Fruit fly (Drosophila melanogaster): Measurements from ENCODE around the gene CG13014.

CG13014 gene

dm6 chrX:16559514-16560510 lies 27.9 kb upstream of the CG13014 start, which contains the start of gene Pp2B-14D:
Pp2B-14D (minus strand) TSS chrX:16560016.
- TF ChIP-seq Pif1A (GFP tag; optimal IDR thresholded peaks at IDR 0.05) (peak; percentile 16), Pif1B (GFP tag; optimal IDR thresholded peaks at IDR 0.05) (peak; percentile 9), D1 (tag; optimal IDR thresholded peaks at IDR 0.05) (peak; percentile 12), CG13204 (GFP tag; optimal IDR thresholded peaks at IDR 0.05) (peak; percentile 61), CG9948 (tag; optimal IDR thresholded peaks at IDR 0.05) (no peak), EcR (GFP tag; optimal IDR thresholded peaks at IDR 0.05) (peak; percentile 10), CG15710 (tag; optimal IDR thresholded peaks at IDR 0.05) (peak; percentile 3), CG4496 (GFP tag; IDR thresholded peaks at IDR 0.05) (peak; percentile 59; the same call in 1 of the 3 replicates), CG8159 (tag; optimal IDR thresholded peaks at IDR 0.05) (no peak)

DNA sequence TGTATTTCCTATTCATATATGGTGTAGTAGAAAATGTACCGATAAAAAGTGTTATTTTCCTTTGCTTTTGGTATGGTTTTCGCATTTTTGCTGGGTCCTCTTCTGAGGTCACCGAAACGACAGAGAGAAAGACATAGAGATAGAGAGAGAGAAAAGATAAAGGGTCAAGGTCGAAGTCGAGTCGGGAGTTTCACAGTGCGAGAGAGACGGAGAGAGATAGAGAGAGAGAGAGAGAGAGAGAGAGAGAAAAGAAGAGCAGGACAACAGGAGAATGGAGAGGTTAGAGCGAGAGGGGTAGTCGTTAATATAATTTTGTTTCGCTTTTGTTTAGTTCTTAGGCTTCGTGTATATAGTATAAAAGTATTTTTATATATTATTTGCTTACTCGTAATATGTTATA lies 25.4 kb upstream of the CG13014 start:
- no peak for TF ChIP-seq CG14655 (GFP tag; optimal IDR thresholded peaks at IDR 0.05)
- peak; percentile 61 for TF ChIP-seq EcR (GFP tag; optimal IDR thresholded peaks at IDR 0.05)

DNA sequence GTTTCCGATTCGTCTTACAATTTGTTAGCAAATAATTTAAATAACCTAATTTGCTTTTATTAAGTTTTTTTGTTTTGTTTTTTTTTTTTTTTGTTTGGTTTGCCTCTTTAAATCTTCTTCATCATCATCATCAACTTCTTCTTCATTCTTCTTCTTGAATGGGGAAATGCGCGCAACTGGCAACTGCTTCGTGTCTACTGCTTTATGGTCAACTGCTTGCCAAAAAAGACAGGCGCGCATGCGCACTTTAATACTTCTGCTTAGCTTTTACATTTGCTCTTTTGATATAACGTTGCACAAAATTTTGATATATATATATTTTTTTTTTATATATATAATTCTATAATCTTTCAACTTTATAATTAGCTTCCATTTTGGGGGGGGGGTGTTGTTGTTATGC lies 22.3 kb upstream of the CG13014 start:
- no peak for TF ChIP-seq CG13204 (GFP tag; optimal IDR thresholded peaks at IDR 0.05)
- TF ChIP-seq rn (GFP tag; IDR thresholded peaks at IDR 0.05), result no peak
- TF ChIP-seq Pif1A (GFP tag; optimal IDR thresholded peaks at IDR 0.05), result no peak
- TF ChIP-seq EcR (GFP tag; optimal IDR thresholded peaks at IDR 0.05), result no peak
- TF ChIP-seq fd96Ca (GFP tag; IDR thresholded peaks at IDR 0.05), result no peak
- no peak for TF ChIP-seq CG12605 (GFP tag; IDR thresholded peaks at IDR 0.05)
- no peak for TF ChIP-seq D1 (tag; optimal IDR thresholded peaks at IDR 0.05)

DNA sequence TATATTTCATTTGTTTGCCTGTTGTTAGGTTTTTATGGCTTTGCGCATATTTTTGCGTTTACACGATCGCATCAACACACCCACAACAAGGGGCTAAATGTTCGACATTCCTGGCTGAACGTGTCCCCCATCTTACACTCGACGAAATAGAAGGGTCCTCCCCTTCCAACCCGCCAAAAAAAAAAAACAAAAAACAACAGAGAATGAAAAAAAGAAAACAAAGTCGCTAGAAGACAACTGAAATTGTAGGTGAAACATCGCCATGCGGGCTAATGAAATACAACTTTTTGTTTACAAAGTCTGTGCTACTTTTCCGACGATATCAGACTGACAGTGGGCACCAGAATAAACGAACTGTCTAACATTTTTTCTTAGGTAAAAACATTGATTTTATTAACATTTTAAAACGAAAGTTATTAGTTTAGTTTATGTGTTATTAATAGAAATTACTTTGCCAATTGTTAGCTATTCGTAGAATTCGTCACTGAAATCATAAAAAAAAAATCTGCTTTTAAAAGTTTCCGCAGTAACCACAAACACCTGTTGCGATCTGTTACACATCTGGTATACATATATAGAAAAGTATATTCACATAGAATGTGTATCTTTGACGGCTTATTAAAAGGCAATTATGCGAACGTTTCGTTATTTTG lies 17.0 kb upstream of the CG13014 start:
- TF ChIP-seq CG32121 (GFP tag; IDR thresholded peaks at IDR 0.05) (peak; percentile 58), CG12605 (GFP tag; IDR thresholded peaks at IDR 0.05) (no peak), Ets98B (GFP tag; IDR thresholded peaks at IDR 0.05) (peak; percentile 42; the same call in 1 of the 2 replicates), CG4496 (GFP tag; IDR thresholded peaks at IDR 0.05) (peak; percentile 68; the same call in 2 of the 3 replicates)

dm6 chrX:16573659-16574058 lies 14.0 kb upstream of the CG13014 start:
- TF ChIP-seq CG10348 (GFP tag; IDR thresholded peaks at IDR 0.05), result no peak
- 0 out of 3 replicates have a peak, but pooled peaks have one; percentile 32 for TF ChIP-seq fd96Ca (GFP tag; IDR thresholded peaks at IDR 0.05)
- peak; percentile 39 for TF ChIP-seq gl (tag; optimal IDR thresholded peaks at IDR 0.05)
- peak; percentile 51 for TF ChIP-seq Pif1A (GFP tag; optimal IDR thresholded peaks at IDR 0.05)
- no peak for TF ChIP-seq D1 (tag; optimal IDR thresholded peaks at IDR 0.05)
- peak; percentile 11 for TF ChIP-seq CG34367 (tag; optimal IDR thresholded peaks at IDR 0.05)
- TF ChIP-seq CG8159 (tag; optimal IDR thresholded peaks at IDR 0.05), result peak; percentile 2
- peak; percentile 33 for TF ChIP-seq CG13204 (GFP tag; optimal IDR thresholded peaks at IDR 0.05)
- TF ChIP-seq Pif1B (GFP tag; optimal IDR thresholded peaks at IDR 0.05), result peak; percentile 7
- TF ChIP-seq CG9948 (tag; optimal IDR thresholded peaks at IDR 0.05), result no peak

dm6 chrX:16574114-16574513 lies 13.6 kb upstream of the CG13014 start:
- TF ChIP-seq Ets98B (GFP tag; IDR thresholded peaks at IDR 0.05), result no peak
- no peak for TF ChIP-seq CG10348 (GFP tag; IDR thresholded peaks at IDR 0.05)

DNA sequence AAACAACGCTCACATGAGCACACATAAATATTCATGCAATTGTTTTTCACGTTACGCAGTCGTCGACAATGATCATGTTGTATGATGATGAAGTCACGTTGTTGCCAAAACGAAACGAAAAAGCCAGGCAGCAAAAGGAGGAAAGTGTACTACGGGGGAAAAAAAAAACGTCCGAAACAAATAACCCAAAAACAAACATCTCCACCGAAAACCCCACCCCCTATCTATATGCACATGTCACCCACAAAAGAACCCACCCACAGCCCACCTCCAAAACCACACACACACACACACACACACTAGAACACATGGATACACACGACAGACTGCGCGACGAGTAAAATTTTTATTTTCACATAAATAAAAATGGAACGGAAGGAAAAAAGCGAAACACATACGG lies 12.6 kb upstream of the CG13014 start:
- no peak for TF ChIP-seq CG9948 (tag; optimal IDR thresholded peaks at IDR 0.05)
- TF ChIP-seq CG32121 (GFP tag; IDR thresholded peaks at IDR 0.05), result 0 out of 2 replicates have a peak, but pooled peaks have one; percentile 12

DNA sequence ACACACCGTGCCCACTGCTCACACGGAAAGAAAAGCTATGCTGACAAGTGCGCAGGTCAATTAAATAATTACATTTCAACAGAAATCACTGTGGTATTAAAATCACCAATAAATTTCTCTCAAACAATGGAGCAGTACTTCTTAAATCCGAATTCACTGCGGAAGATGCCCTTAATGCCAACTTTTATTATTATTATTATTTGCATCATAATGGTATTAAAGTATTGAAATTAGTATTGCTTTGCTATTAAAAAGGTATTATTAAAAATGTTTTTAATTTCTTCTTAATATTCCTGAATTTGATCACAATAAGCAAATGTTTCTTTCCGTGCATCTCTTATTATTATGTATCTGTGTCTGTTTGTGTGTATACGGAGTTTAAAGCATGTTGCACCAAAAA lies 7.7 kb upstream of the CG13014 start:
- peak; percentile 26 for TF ChIP-seq CG15710 (tag; optimal IDR thresholded peaks at IDR 0.05)
- no peak for TF ChIP-seq CG10348 (GFP tag; IDR thresholded peaks at IDR 0.05)
- peak; percentile 11 for TF ChIP-seq CG17806 (tag; optimal IDR thresholded peaks at IDR 0.05)
- TF ChIP-seq CG8301 (tag; optimal IDR thresholded peaks at IDR 0.05), result peak; percentile 8
- peak; percentile 48 for TF ChIP-seq CG8159 (tag; optimal IDR thresholded peaks at IDR 0.05)
- TF ChIP-seq CG14655 (GFP tag; optimal IDR thresholded peaks at IDR 0.05), result peak; percentile 23
- no peak for TF ChIP-seq rn (GFP tag; IDR thresholded peaks at IDR 0.05)
- peak; percentile 22 for TF ChIP-seq CG9948 (tag; optimal IDR thresholded peaks at IDR 0.05)
